Worm (Caenorhabditis elegans) whole organism, L3 larva: Measurements from ENCODE around the gene hpo-19.

ENCODE experiments used
- R02D3.7 ChIP-seq: fragments of 150-350 bp; optimal IDR thresholded peaks from 2 replicates; lab custom pipeline; 2014; ENCODE audit warnings: missing biosample characterization, missing genetic modification characterization
- ZK546.5 ChIP-seq: sonication (generic microtip); optimal IDR thresholded peaks from 2 replicates; lab custom pipeline; 2017; ENCODE audit warnings: missing biosample characterization, missing genetic modification characterization
- aly-2 ChIP-seq: fragments of 150-350 bp; optimal IDR thresholded peaks from 2 replicates; lab custom pipeline; 2014; ENCODE audit warnings: missing biosample characterization, missing genetic modification characterization
- ama-1 ChIP-seq: fragments of 150-350 bp; optimal IDR thresholded peaks from 2 replicates; lab custom pipeline; 2018
- ceh-28 ChIP-seq: fragments of 150-350 bp; optimal IDR thresholded peaks from 2 replicates; lab custom pipeline; 2014; ENCODE audit warnings: missing biosample characterization, missing genetic modification reagents, missing genetic modification characterization
- ceh-82 ChIP-seq: fragments of 150-350 bp; optimal IDR thresholded peaks from 2 replicates; lab custom pipeline; 2014; ENCODE audit warnings: missing biosample characterization, missing genetic modification characterization
- ceh-9 ChIP-seq: sonication (generic microtip); optimal IDR thresholded peaks from 2 replicates; lab custom pipeline; 2018; ENCODE audit warnings: missing biosample characterization, missing genetic modification characterization
- daf-12 ChIP-seq: fragments of 150-350 bp; optimal IDR thresholded peaks from 2 replicates; lab custom pipeline; 2014; ENCODE audit warnings: missing biosample characterization, missing genetic modification reagents, missing genetic modification characterization
- egl-27 ChIP-seq: sonication (generic microtip); optimal IDR thresholded peaks from 4 replicates; lab custom pipeline; 2017; ENCODE audit warnings: missing biosample characterization, missing genetic modification reagents, missing genetic modification characterization
- egl-5 ChIP-seq: fragments of 150-350 bp; optimal IDR thresholded peaks from 2 replicates; lab custom pipeline; 2017; ENCODE audit warnings: missing biosample characterization, missing genetic modification reagents, missing genetic modification characterization, inconsistent platforms
- elt-1 ChIP-seq: fragments of 150-350 bp; optimal IDR thresholded peaks from 2 replicates; lab custom pipeline; 2014; ENCODE audit warnings: missing biosample characterization, missing genetic modification characterization
- elt-2 ChIP-seq: sonication (generic microtip); optimal IDR thresholded peaks from 2 replicates; lab custom pipeline; 2016; ENCODE audit warnings: missing genetic modification reagents, mild to moderate bottlenecking, missing genetic modification characterization, missing compliant biosample characterization
- elt-3 ChIP-seq, 3 experiments: fragments of 150-350 bp in 1 of 3; sonication (generic microtip) in 2 of 3; optimal IDR thresholded peaks; 2 replicates in 2 of 3; 4 replicates in 1 of 3; lab custom pipeline; 2014 to 2017; ENCODE audit warnings: missing biosample characterization in 3 of 3, missing genetic modification characterization in 3 of 3
- eor-1 ChIP-seq, 2 experiments: fragments of 150-350 bp; optimal IDR thresholded peaks; 2 replicates each; lab custom pipeline; 2014 to 2018; ENCODE audit warnings: missing biosample characterization in 2 of 2, missing genetic modification characterization in 2 of 2
- fkh-10 ChIP-seq: sonication (generic microtip); optimal IDR thresholded peaks from 2 replicates; lab custom pipeline; 2017; ENCODE audit warnings: missing biosample characterization, missing genetic modification reagents, missing genetic modification characterization
- fkh-2 ChIP-seq: fragments of 150-350 bp; optimal IDR thresholded peaks from 2 replicates; lab custom pipeline; 2014; ENCODE audit warnings: missing biosample characterization, missing genetic modification reagents, missing genetic modification characterization
- fos-1 ChIP-seq: fragments of 150-350 bp; optimal IDR thresholded peaks from 2 replicates; lab custom pipeline; 2014; ENCODE audit warnings: missing biosample characterization, missing genetic modification characterization
- hmg-11 ChIP-seq: sonication (generic microtip); optimal IDR thresholded peaks from 2 replicates; lab custom pipeline; 2016; ENCODE audit warnings: missing genetic modification characterization, missing compliant biosample characterization
- jun-1 ChIP-seq: fragments of 150-350 bp; optimal IDR thresholded peaks from 2 replicates; lab custom pipeline; 2014; ENCODE audit warnings: missing biosample characterization, missing genetic modification reagents, missing genetic modification characterization
- lin-15B ChIP-seq: fragments of 150-350 bp; optimal IDR thresholded peaks from 2 replicates; lab custom pipeline; 2014; ENCODE audit warnings: missing biosample characterization, missing genetic modification characterization
- lin-39 ChIP-seq: fragments of 150-350 bp; optimal IDR thresholded peaks from 2 replicates; lab custom pipeline; 2018; ENCODE audit warnings: missing biosample characterization, missing genetic modification reagents, missing genetic modification characterization
- mdl-1 ChIP-seq: fragments of 150-350 bp; optimal IDR thresholded peaks from 2 replicates; lab custom pipeline; 2014; ENCODE audit warnings: missing biosample characterization, missing genetic modification characterization
- nfya-1 ChIP-seq: sonication (generic microtip); optimal IDR thresholded peaks from 2 replicates; lab custom pipeline; 2017; ENCODE audit warnings: missing genetic modification characterization, mild to moderate bottlenecking, missing compliant biosample characterization, antibody characterized with exemption, moderate library complexity; ENCODE audit not compliant: insufficient read depth
- nhr-11 ChIP-seq: fragments of 150-350 bp; optimal IDR thresholded peaks from 2 replicates; lab custom pipeline; 2014; ENCODE audit warnings: missing biosample characterization, missing genetic modification characterization
- nhr-12 ChIP-seq: fragments of 150-350 bp; optimal IDR thresholded peaks from 2 replicates; lab custom pipeline; 2014; ENCODE audit warnings: missing biosample characterization, missing genetic modification characterization
- nhr-25 ChIP-seq: sonication (generic microtip); optimal IDR thresholded peaks from 2 replicates; lab custom pipeline; 2017; ENCODE audit warnings: missing biosample characterization, missing genetic modification characterization
- nhr-67 ChIP-seq: fragments of 150-350 bp; optimal IDR thresholded peaks from 2 replicates; lab custom pipeline; 2014; ENCODE audit warnings: missing biosample characterization, missing genetic modification characterization
- nhr-76 ChIP-seq: fragments of 150-350 bp; sonication (generic microtip); optimal IDR thresholded peaks from 5 replicates; lab custom pipeline; 2014; ENCODE audit warnings: missing biosample characterization, missing genetic modification characterization
- nhr-77 ChIP-seq: fragments of 150-350 bp; optimal IDR thresholded peaks from 2 replicates; lab custom pipeline; 2014; ENCODE audit warnings: missing biosample characterization, missing genetic modification characterization
- sea-2 ChIP-seq: fragments of 150-350 bp; sonication (generic microtip); optimal IDR thresholded peaks from 4 replicates; lab custom pipeline; 2014; ENCODE audit warnings: missing biosample characterization, missing genetic modification reagents, missing genetic modification characterization
- skn-1 ChIP-seq: fragments of 150-350 bp; optimal IDR thresholded peaks from 2 replicates; lab custom pipeline; 2014; ENCODE audit warnings: missing biosample characterization, missing genetic modification characterization
- snpc-4 ChIP-seq: fragments of 150-350 bp; optimal IDR thresholded peaks from 2 replicates; lab custom pipeline; 2014; ENCODE audit warnings: missing biosample characterization, missing genetic modification characterization
- tbx-2 ChIP-seq: sonication (generic microtip); optimal IDR thresholded peaks from 2 replicates; lab custom pipeline; 2016; ENCODE audit warnings: mild to moderate bottlenecking, missing genetic modification characterization, missing compliant biosample characterization
- unc-39 ChIP-seq: sonication (generic microtip); optimal IDR thresholded peaks from 4 replicates; lab custom pipeline; 2017; ENCODE audit warnings: missing biosample characterization, missing genetic modification characterization
- unc-62 ChIP-seq: fragments of 150-350 bp; sonication (generic microtip); optimal IDR thresholded peaks from 4 replicates; lab custom pipeline; 2014; ENCODE audit warnings: missing biosample characterization, missing genetic modification reagents, missing genetic modification characterization
- zag-1 ChIP-seq: fragments of 150-350 bp; optimal IDR thresholded peaks from 2 replicates; lab custom pipeline; 2014; ENCODE audit warnings: missing biosample characterization, missing genetic modification characterization
- ztf-11 ChIP-seq: fragments of 150-350 bp; optimal IDR thresholded peaks from 2 replicates; lab custom pipeline; 2014; ENCODE audit warnings: missing biosample characterization, missing genetic modification characterization
- ztf-4 ChIP-seq: fragments of 150-350 bp; optimal IDR thresholded peaks from 2 replicates; lab custom pipeline; 2014; ENCODE audit warnings: missing biosample characterization, missing genetic modification characterization

The hpo-19 gene

ce11 chrV:6438601-6439000 is 2.2 kb downstream of the hpo-19 start, which contains the start of gene T05H4.4:
T05H4.4 (plus strand) TSS chrV:6438901.
- no peak for TF ChIP-seq hmg-11 (tag; lab: Kevin White, UChicago)
- no peak for TF ChIP-seq jun-1 (tag; lab: Kevin White, UChicago)
- no peak for TF ChIP-seq ztf-11 (tag; lab: Kevin White, UChicago)
- TF ChIP-seq unc-62: no peak
- TF ChIP-seq nhr-76 (tag; lab: Kevin White, UChicago): no peak
- TF ChIP-seq elt-3 (tag; optimal IDR thresholded peaks at IDR 0.05; lab: Kevin White, UChicago): no peak
- no peak for TF ChIP-seq nfya-1
- TF ChIP-seq egl-5: no peak
- TF ChIP-seq mdl-1 (tag; lab: Kevin White, UChicago): no peak

DNA sequence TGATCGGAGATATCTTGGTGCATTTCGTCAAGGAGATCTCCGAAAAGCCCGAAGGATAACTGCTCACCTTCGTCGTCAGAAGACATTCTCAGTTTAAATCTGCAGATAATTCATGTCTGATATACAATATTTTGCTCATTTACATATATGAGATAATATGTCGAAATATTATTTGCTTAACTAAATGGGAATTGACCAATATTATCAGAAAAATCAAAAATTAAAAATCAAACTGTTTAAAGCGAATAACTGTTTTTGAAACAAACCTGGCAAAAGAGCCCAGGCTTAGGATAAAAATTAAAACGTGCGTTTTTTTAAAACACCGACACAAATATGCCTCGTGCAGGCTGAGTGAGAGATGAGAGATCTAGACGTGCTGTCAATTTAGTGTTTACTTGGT is 5.2 kb downstream of the hpo-19 start, which contains the start of gene T05H4.15:
T05H4.15 (minus strand) TSS at position 101 of the 400 bp plus-strand sequence.
- TF ChIP-seq fkh-10 (GFP tag; lab: Kevin White, UChicago): no peak
- TF ChIP-seq aly-2: no peak
- TF ChIP-seq lin-15B (tag; lab: Kevin White, UChicago): no peak
- no peak for TF ChIP-seq fkh-2 (tag; lab: Kevin White, UChicago)
- TF ChIP-seq ZK546.5 (tag; lab: Kevin White, UChicago): no peak
- TF ChIP-seq elt-1 (tag; lab: Kevin White, UChicago): no peak
- TF ChIP-seq eor-1 (tag; optimal IDR thresholded peaks at IDR 0.05; lab: Kevin White, UChicago): no peak
- TF ChIP-seq snpc-4 (tag; lab: Kevin White, UChicago): no peak
- no peak for TF ChIP-seq R02D3.7

- no peak for TF ChIP-seq ztf-11 (tag; lab: Kevin White, UChicago)
- no peak for TF ChIP-seq R02D3.7
- no peak for TF ChIP-seq unc-39
- no peak for TF ChIP-seq elt-2
- no peak for TF ChIP-seq fkh-10 (GFP tag; lab: Kevin White, UChicago)
- no peak for TF ChIP-seq egl-27 (tag; lab: Kevin White, UChicago)
- TF ChIP-seq elt-3 (tag; optimal IDR thresholded peaks at IDR 0.05; lab: Kevin White, UChicago): no peak
- no peak for TF ChIP-seq sea-2 (GFP tag; lab: Kevin White, UChicago)
- no peak for TF ChIP-seq ztf-4 (tag; lab: Kevin White, UChicago)
- TF ChIP-seq ceh-9 (tag; lab: Kevin White, UChicago): no peak
- TF ChIP-seq ama-1: no peak
- no peak for TF ChIP-seq fos-1 (tag; lab: Kevin White, UChicago)
- no peak for TF ChIP-seq ceh-28 (tag; lab: Kevin White, UChicago)
- no peak for TF ChIP-seq elt-1 (tag; lab: Kevin White, UChicago)
- TF ChIP-seq unc-62: no peak
- TF ChIP-seq lin-39 (tag; lab: Kevin White, UChicago): no peak
- no peak for TF ChIP-seq nhr-77 (tag; lab: Kevin White, UChicago)
- TF ChIP-seq ZK546.5 (tag; lab: Kevin White, UChicago): no peak
- TF ChIP-seq daf-12: no peak
- no peak for TF ChIP-seq jun-1 (tag; lab: Kevin White, UChicago)
These were observed 5.6 kb downstream of the hpo-19 start, which contains the start of gene T05H4.3 for ce11 chrV:6442037-6442436. T05H4.3 (plus strand) TSS chrV:6442337.

DNA sequence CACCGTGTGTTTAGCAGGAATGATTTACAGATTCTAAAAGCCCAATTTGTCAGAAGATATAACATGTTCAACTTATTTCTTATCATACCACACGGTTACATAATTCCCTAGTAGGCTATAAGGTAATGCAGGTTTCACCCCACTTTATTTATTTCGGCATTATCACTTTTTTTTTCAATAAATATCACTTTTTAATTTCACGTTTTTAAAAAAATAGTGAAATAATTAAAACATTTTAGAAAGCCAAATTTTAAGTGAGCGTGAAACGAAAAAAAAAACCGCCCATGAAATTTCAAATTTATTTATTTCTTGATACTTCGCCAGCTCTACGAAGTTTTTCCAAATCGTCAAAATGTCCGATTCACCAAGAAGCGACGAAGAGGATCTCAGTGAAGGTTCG is 11.9 kb downstream of the hpo-19 start, which contains the start of gene fbxa-196:
fbxa-196 (plus strand) TSS at position 301 of the 400 bp plus-strand sequence.
- TF ChIP-seq skn-1 (tag; lab: Kevin White, UChicago) (no peak), ama-1 (no peak), ztf-4 (tag; lab: Kevin White, UChicago) (no peak), ceh-82 (tag; lab: Kevin White, UChicago) (no peak), ceh-28 (tag; lab: Kevin White, UChicago) (no peak), nhr-12 (tag; lab: Kevin White, UChicago) (no peak), nhr-76 (tag; lab: Kevin White, UChicago) (no peak), fkh-2 (tag; lab: Kevin White, UChicago) (no peak), tbx-2 (tag; lab: Kevin White, UChicago) (no peak), R02D3.7 (no peak), elt-2 (no peak), zag-1 (tag; lab: Kevin White, UChicago) (no peak), egl-27 (tag; lab: Kevin White, UChicago) (no peak), aly-2 (no peak), hmg-11 (tag; lab: Kevin White, UChicago) (no peak), nhr-25 (tag; lab: Kevin White, UChicago) (no peak), fkh-10 (GFP tag; lab: Kevin White, UChicago) (no peak), nhr-11 (tag; lab: Kevin White, UChicago) (no peak), nhr-67 (tag; lab: Kevin White, UChicago) (no peak)
